Fruit fly (Drosophila melanogaster) whole organism, wandering third instar larva: ENCODE data around the gene Rtnl1.

ENCODE experiments used
- CG9705 ChIP-seq: fragments of 200-800 bp; sonication (Bioruptor generic); optimal IDR thresholded peaks from 2 replicates; lab custom pipeline; 2018; ENCODE audit warnings: missing biosample characterization, mild to moderate bottlenecking, missing genetic modification characterization
- Dif ChIP-seq: fragments of 200-275, 200-300 bp; sonication (Bioruptor generic); optimal IDR thresholded peaks from 2 replicates; lab custom pipeline; 2018; ENCODE audit warnings: missing biosample characterization, missing genetic modification characterization; ENCODE audit not compliant: partially characterized antibody
- GATAd ChIP-seq: sonication (Bioruptor generic); optimal IDR thresholded peaks from 2 replicates; lab custom pipeline; 2016; ENCODE audit warnings: missing biosample characterization, missing genetic modification characterization
- Hr78 ChIP-seq: fragments of >200 bp; optimal IDR thresholded peaks from 2 replicates; lab custom pipeline; 2017; ENCODE audit warnings: missing biosample characterization, missing genetic modification characterization
- Rel ChIP-seq, 2 experiments: fragments of 200-800 bp; sonication (Bioruptor generic) in 1 of 2; optimal IDR thresholded peaks; 2 replicates in 1 of 2; 3 replicates in 1 of 2; lab custom pipeline; 2016 to 2019; ENCODE audit warnings: mild to moderate bottlenecking in 2 of 2, missing biosample characterization in 2 of 2, missing genetic modification characterization in 2 of 2, moderate library complexity in 1 of 2
- br ChIP-seq: fragments of 200-800 bp; sonication (Bioruptor generic); optimal IDR thresholded peaks from 2 replicates; lab custom pipeline; 2016; ENCODE audit warnings: missing biosample characterization, missing genetic modification characterization
- fru ChIP-seq: fragments of 200-800 bp; sonication (Bioruptor generic); optimal IDR thresholded peaks from 3 replicates; lab custom pipeline; 2016; ENCODE audit warnings: missing biosample characterization, mild to moderate bottlenecking, missing genetic modification characterization
- h ChIP-seq: fragments of 200-800 bp; sonication (Bioruptor generic); optimal IDR thresholded peaks from 3 replicates; lab custom pipeline; 2016; ENCODE audit warnings: missing biosample characterization, mild to moderate bottlenecking, missing genetic modification characterization
- lola ChIP-seq: fragments of >200 bp; optimal IDR thresholded peaks from 2 replicates; lab custom pipeline; 2017; ENCODE audit warnings: missing biosample characterization, missing genetic modification characterization
- pan ChIP-seq: fragments of >200 bp; optimal IDR thresholded peaks from 2 replicates; lab custom pipeline; 2017
- psq ChIP-seq: fragments of 200-800 bp; sonication (Bioruptor generic); optimal IDR thresholded peaks from 3 replicates; lab custom pipeline; 2017; ENCODE audit warnings: missing biosample characterization, mild to moderate bottlenecking, missing genetic modification characterization, moderate library complexity
- sage ChIP-seq: fragments of 200-800 bp; sonication (Bioruptor generic); optimal IDR thresholded peaks from 2 replicates; lab custom pipeline; 2016; ENCODE audit warnings: missing biosample characterization, mild to moderate bottlenecking, missing genetic modification characterization
- usp ChIP-seq: fragments of >200 bp; optimal IDR thresholded peaks from 2 replicates; lab custom pipeline; 2017; ENCODE audit warnings: missing biosample characterization, missing genetic modification characterization

- TF ChIP-seq Hr78 (GFP tag; lab: Kevin White, UChicago) (no peak), usp (GFP tag; lab: Kevin White, UChicago) (no peak), psq (GFP tag; lab: Kevin White, UChicago) (no peak), Dif (no peak), br (no peak), Rel (GFP tag; optimal IDR thresholded peaks at IDR 0.05; lab: Kevin White, UChicago) (no peak), Rel (tag; optimal IDR thresholded peaks at IDR 0.05; lab: Kevin White, UChicago) (no peak), lola (GFP tag; lab: Kevin White, UChicago) (no peak), fru (no peak), pan (lab: Kevin White, UChicago) (no peak), sage (GFP tag; lab: Kevin White, UChicago) (no peak), h (GFP tag; lab: Kevin White, UChicago) (no peak), GATAd (GFP tag; lab: Kevin White, UChicago) (no peak), CG9705 (GFP tag; lab: Kevin White, UChicago) (no peak)
Measured at dm6 chr2L:4995837-4996136, 13.7 kb downstream of the Rtnl1 start.
